Worm (Caenorhabditis elegans): Measurements from ENCODE around the gene C04F5.2.

The C04F5.2 gene

ce11 chrV:5050073-5050599 lies 46.8 kb downstream of the C04F5.2 start:
- TF ChIP-seq F13C5.2 (tag; optimal IDR thresholded peaks at IDR 0.05) (no peak), pes-1 (GFP tag; IDR thresholded peaks at IDR 0.05) (no peak), hnd-1 (tag; optimal IDR thresholded peaks at IDR 0.05) (no peak), ceh-13 (GFP tag; optimal IDR thresholded peaks at IDR 0.05) (no peak), scrt-1 (GFP tag; IDR thresholded peaks at IDR 0.05) (no peak), ama-1 (optimal IDR thresholded peaks at IDR 0.05) (no peak), hmg-4 (GFP tag; optimal IDR thresholded peaks at IDR 0.05) (no peak), tbx-11 (GFP tag; IDR thresholded peaks at IDR 0.05) (no peak), hmbx-1 (tag; optimal IDR thresholded peaks at IDR 0.05) (no peak), tra-4 (tag; optimal IDR thresholded peaks at IDR 0.05) (no peak), tbx-37 (GFP tag; conservative IDR thresholded peaks at IDR 0.05) (no peak), sea-1 (GFP tag; conservative IDR thresholded peaks at IDR 0.05) (no peak), flt-1 (GFP tag; IDR thresholded peaks at IDR 0.05) (no peak), aly-1 (tag; optimal IDR thresholded peaks at IDR 0.05) (no peak), ceh-36 (tag; optimal IDR thresholded peaks at IDR 0.05) (no peak), ets-7 (tag; optimal IDR thresholded peaks at IDR 0.05) (no peak)

- no peak for TF ChIP-seq sea-1 (GFP tag; conservative IDR thresholded peaks at IDR 0.05)
- no peak for TF ChIP-seq hmbx-1 (tag; optimal IDR thresholded peaks at IDR 0.05)
- no peak for TF ChIP-seq aly-1 (tag; optimal IDR thresholded peaks at IDR 0.05)
- TF ChIP-seq pes-1 (GFP tag; IDR thresholded peaks at IDR 0.05), result 0 out of 2 replicates have a peak, but pooled peaks have one; percentile 32
- peak; percentile 71 for TF ChIP-seq F13C5.2 (tag; optimal IDR thresholded peaks at IDR 0.05)
- TF ChIP-seq tbx-11 (GFP tag; IDR thresholded peaks at IDR 0.05), result no peak
- TF ChIP-seq hmg-4 (GFP tag; optimal IDR thresholded peaks at IDR 0.05), result peak; percentile 15
- TF ChIP-seq tbx-37 (GFP tag; conservative IDR thresholded peaks at IDR 0.05), result no peak
- 0 out of 2 replicates have a peak, but pooled peaks have one; percentile 20 for TF ChIP-seq flt-1 (GFP tag; IDR thresholded peaks at IDR 0.05)
- TF ChIP-seq ama-1 (optimal IDR thresholded peaks at IDR 0.05), result no peak
- no peak for TF ChIP-seq B0310.2 (tag; optimal IDR thresholded peaks at IDR 0.05)
- TF ChIP-seq tra-4 (tag; optimal IDR thresholded peaks at IDR 0.05), result no peak
- peak; percentile 85 for TF ChIP-seq scrt-1 (GFP tag; IDR thresholded peaks at IDR 0.05)
Measured at ce11 chrV:5049333-5049942, 47.5 kb downstream of the C04F5.2 start, which contains the start of the genes pqn-51 and K11D12.14. Gene pqn-51, plus strand, starts transcription at chrV:5049607. Gene K11D12.14, plus strand, starts transcription at chrV:5049636.

ce11 chrV:5047230-5047629 lies 49.7 kb downstream of the C04F5.2 start:
- TF ChIP-seq sea-1 (GFP tag; conservative IDR thresholded peaks at IDR 0.05) (peak; percentile 69; the same call in 1 of the 2 replicates), scrt-1 (GFP tag; IDR thresholded peaks at IDR 0.05) (peak; percentile 88), pes-1 (GFP tag; IDR thresholded peaks at IDR 0.05) (peak; percentile 42; the same call in 1 of the 2 replicates)

- TF ChIP-seq tbx-11 (GFP tag; IDR thresholded peaks at IDR 0.05) (no peak), ceh-13 (GFP tag; optimal IDR thresholded peaks at IDR 0.05) (no peak), ets-7 (tag; optimal IDR thresholded peaks at IDR 0.05) (no peak), scrt-1 (GFP tag; IDR thresholded peaks at IDR 0.05) (no peak), tbx-37 (GFP tag; conservative IDR thresholded peaks at IDR 0.05) (no peak), hnd-1 (tag; optimal IDR thresholded peaks at IDR 0.05) (no peak), ceh-36 (tag; optimal IDR thresholded peaks at IDR 0.05) (no peak), flt-1 (GFP tag; IDR thresholded peaks at IDR 0.05) (no peak), aly-1 (tag; optimal IDR thresholded peaks at IDR 0.05) (no peak), sea-1 (GFP tag; conservative IDR thresholded peaks at IDR 0.05) (no peak), B0310.2 (tag; optimal IDR thresholded peaks at IDR 0.05) (no peak), hmbx-1 (tag; optimal IDR thresholded peaks at IDR 0.05) (no peak), hmg-4 (GFP tag; optimal IDR thresholded peaks at IDR 0.05) (no peak), F13C5.2 (tag; optimal IDR thresholded peaks at IDR 0.05) (no peak)
Measured at ce11 chrV:5046558-5046957, 50.4 kb downstream of the C04F5.2 start.

ce11 chrV:5046103-5046502 lies 50.8 kb downstream of the C04F5.2 start, which contains the start of gene exc-14:
Gene exc-14, minus strand, starts transcription at chrV:5046203.
- TF ChIP-seq aly-1 (tag; optimal IDR thresholded peaks at IDR 0.05) (no peak), ets-7 (tag; optimal IDR thresholded peaks at IDR 0.05) (no peak), flt-1 (GFP tag; IDR thresholded peaks at IDR 0.05) (no peak), tra-4 (tag; optimal IDR thresholded peaks at IDR 0.05) (no peak), F13C5.2 (tag; optimal IDR thresholded peaks at IDR 0.05) (no peak), hmbx-1 (tag; optimal IDR thresholded peaks at IDR 0.05) (no peak), scrt-1 (GFP tag; IDR thresholded peaks at IDR 0.05) (no peak), sea-1 (GFP tag; conservative IDR thresholded peaks at IDR 0.05) (no peak), ceh-36 (tag; optimal IDR thresholded peaks at IDR 0.05) (no peak), ceh-13 (GFP tag; optimal IDR thresholded peaks at IDR 0.05) (no peak), tbx-11 (GFP tag; IDR thresholded peaks at IDR 0.05) (no peak), pes-1 (GFP tag; IDR thresholded peaks at IDR 0.05) (no peak), tbx-37 (GFP tag; conservative IDR thresholded peaks at IDR 0.05) (no peak), ama-1 (optimal IDR thresholded peaks at IDR 0.05) (no peak)

Data from whole organism, early embryonic.